Fruit fly (Drosophila melanogaster): ENCODE measurements around the gene Pcp.

The Pcp gene

DNA sequence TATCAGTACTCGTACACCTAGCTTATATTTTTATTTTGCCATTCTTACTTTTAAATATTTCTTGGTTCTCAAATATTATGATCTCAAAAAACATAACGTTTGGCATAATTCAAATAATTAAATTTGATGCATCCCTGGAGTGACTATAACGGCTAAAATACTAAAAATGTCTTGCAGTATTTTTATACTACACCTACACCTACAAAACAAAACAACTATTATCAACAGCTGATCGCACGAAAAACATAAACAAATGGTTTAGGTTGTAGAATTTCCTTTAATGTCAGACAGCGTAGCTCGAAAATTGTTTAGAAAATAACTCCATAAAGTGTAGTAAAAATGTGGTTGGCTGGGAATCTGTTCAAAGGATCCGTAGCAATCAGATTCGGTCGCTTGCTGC, 8.3 kb upstream of the Pcp start, which contains the start of gene CG43322:
Gene CG43322, plus strand, starts transcription at position 240 of the 400 bp plus-strand sequence.
- TF ChIP-seq CG7928 (GFP tag; optimal IDR thresholded peaks at IDR 0.05): peak; percentile 88
- TF ChIP-seq BEAF-32 (GFP tag; optimal IDR thresholded peaks at IDR 0.05): peak; percentile 1
- TF ChIP-seq CG2202 (tag; optimal IDR thresholded peaks at IDR 0.05): no peak
- TF ChIP-seq cato (GFP tag; optimal IDR thresholded peaks at IDR 0.05; ENCODE audit: borderline replicate concordance): no peak
- TF ChIP-seq sima (GFP tag; optimal IDR thresholded peaks at IDR 0.05): no peak
- no peak for TF ChIP-seq CG15073 (GFP tag; optimal IDR thresholded peaks at IDR 0.05)
- TF ChIP-seq Adf1 (GFP tag; IDR thresholded peaks at IDR 0.05): no peak
- TF ChIP-seq Hsf (GFP tag; optimal IDR thresholded peaks at IDR 0.05): no peak
- TF ChIP-seq Doc3 (GFP tag; IDR thresholded peaks at IDR 0.05; ENCODE audit: partially characterized antibody): 0 out of 3 replicates have a peak, but pooled peaks have one; percentile 17
- TF ChIP-seq Dp (GFP tag; optimal IDR thresholded peaks at IDR 0.05): peak; percentile 35
- peak; percentile 2 for TF ChIP-seq CG2116 (GFP tag; optimal IDR thresholded peaks at IDR 0.05)
- peak; percentile 2 to 85 for TF ChIP-seq crp (GFP tag; optimal IDR thresholded peaks at IDR 0.05)
- TF ChIP-seq CG13287 (GFP tag; IDR thresholded peaks at IDR 0.05; ENCODE audit: partially characterized antibody): peak; percentile 13; the same call in 1 of the 2 replicates
- TF ChIP-seq CG14710 (tag; optimal IDR thresholded peaks at IDR 0.05): peak; percentile 6
- peak; percentile 38 for TF ChIP-seq CG8924 (tag; optimal IDR thresholded peaks at IDR 0.05)
- no peak for TF ChIP-seq Opbp (GFP tag; IDR thresholded peaks at IDR 0.05; ENCODE audit: partially characterized antibody)
- peak; percentile 32 for TF ChIP-seq gfzf (GFP tag; optimal IDR thresholded peaks at IDR 0.05)
- TF ChIP-seq Myb (GFP tag; optimal IDR thresholded peaks at IDR 0.05): peak; percentile 92
- TF ChIP-seq CG15601 (tag; optimal IDR thresholded peaks at IDR 0.05): no peak
- peak; percentile 18 for TF ChIP-seq trem (tag; optimal IDR thresholded peaks at IDR 0.05)
- peak; percentile 56 for TF ChIP-seq cg (GFP tag; optimal IDR thresholded peaks at IDR 0.05)
- 0 out of 3 replicates have a peak, but pooled peaks have one; percentile 17 for TF ChIP-seq CG34224 (GFP tag; IDR thresholded peaks at IDR 0.05; ENCODE audit: partially characterized antibody)
- TF ChIP-seq stwl (tag; optimal IDR thresholded peaks at IDR 0.05): peak; percentile 45
- peak; percentile 56; the same call in 1 of the 2 replicates for TF ChIP-seq MBD-R2 (GFP tag; IDR thresholded peaks at IDR 0.05)
- TF ChIP-seq Dll (GFP tag; IDR thresholded peaks at IDR 0.05; ENCODE audit: partially characterized antibody): peak; percentile 34; the same call in 1 of the 4 replicates
- TF ChIP-seq CG4617 (GFP tag; optimal IDR thresholded peaks at IDR 0.05; ENCODE audit: borderline replicate concordance): no peak
- peak; percentile 37 for TF ChIP-seq pzg (GFP tag; optimal IDR thresholded peaks at IDR 0.05)
- peak; percentile 6 for TF ChIP-seq MESR4 (GFP tag; optimal IDR thresholded peaks at IDR 0.05)
- TF ChIP-seq E2f2 (GFP tag; IDR thresholded peaks at IDR 0.05): peak; percentile 47; the same call in 1 of the 2 replicates

DNA sequence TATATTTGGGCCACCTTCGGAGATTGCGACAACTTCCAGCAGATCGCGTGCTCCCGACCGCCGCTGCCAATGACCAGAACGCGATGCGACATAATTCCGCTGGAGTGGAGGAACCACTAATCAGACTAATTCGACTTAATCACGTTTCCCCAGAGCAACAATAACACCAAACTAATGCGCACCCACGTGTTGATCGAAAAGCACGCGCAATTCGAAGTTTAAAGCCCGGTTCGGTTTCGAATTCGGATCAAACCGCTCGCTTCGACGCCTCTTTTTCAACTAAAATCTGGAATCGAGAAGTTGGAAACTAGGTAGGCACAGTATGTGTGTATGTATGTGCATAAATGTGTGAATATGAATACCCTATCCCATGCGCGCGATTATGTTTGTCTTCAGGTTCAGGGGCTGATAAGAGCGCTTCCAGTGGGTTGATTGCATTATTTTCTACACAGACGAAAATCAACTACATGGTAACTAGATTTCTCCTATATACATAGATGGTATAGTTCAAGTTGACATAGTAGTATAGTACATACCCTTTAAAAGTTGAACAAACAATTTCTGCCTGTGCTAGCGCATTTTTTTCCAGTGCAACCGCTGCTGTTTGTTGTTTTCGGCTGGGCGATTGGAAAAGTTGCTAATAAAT, 2.3 kb downstream of the Pcp start, which contains the start of gene Gart:
Gene Gart, minus strand, starts transcription at position 285 of the 646 bp plus-strand sequence.
- TF ChIP-seq knrl (GFP tag; IDR thresholded peaks at IDR 0.05; ENCODE audit: partially characterized antibody) (no peak), cad (GFP tag; optimal IDR thresholded peaks at IDR 0.05) (no peak), CG6654 (GFP tag; optimal IDR thresholded peaks at IDR 0.05) (no peak), TFAM (GFP tag; optimal IDR thresholded peaks at IDR 0.05) (no peak), otp (GFP tag; IDR thresholded peaks at IDR 0.05) (peak; percentile 70; the same call in 2 of the 3 replicates), CG8089 (GFP tag; optimal IDR thresholded peaks at IDR 0.05) (peak; percentile 59), fu2 (GFP tag; optimal IDR thresholded peaks at IDR 0.05) (peak; percentile 61), CG5245 (GFP tag; optimal IDR thresholded peaks at IDR 0.05) (peak; percentile 58), phol (tag; optimal IDR thresholded peaks at IDR 0.05) (peak; percentile 1), Mes4 (GFP tag; optimal IDR thresholded peaks at IDR 0.05) (peak; percentile 50), Sin3A (optimal IDR thresholded peaks at IDR 0.05) (no peak), CG3838 (GFP tag; optimal IDR thresholded peaks at IDR 0.05) (no peak), ATbp (GFP tag; optimal IDR thresholded peaks at IDR 0.05) (peak; percentile 73), Atf-2 (GFP tag; optimal IDR thresholded peaks at IDR 0.05) (peak; percentile 7), crp (GFP tag; optimal IDR thresholded peaks at IDR 0.05) (peak in 1 of 2 experiments; percentile 44), CG17361 (GFP tag; IDR thresholded peaks at IDR 0.05) (0 out of 3 replicates have a peak, but pooled peaks have one; percentile 27), mld (GFP tag; IDR thresholded peaks at IDR 0.05; ENCODE audit: partially characterized antibody) (no peak), insv (GFP tag; optimal IDR thresholded peaks at IDR 0.05) (peak in 1 of 2 experiments; percentile 1), CG8281 (tag; optimal IDR thresholded peaks at IDR 0.05) (no peak), nmo (GFP tag; optimal IDR thresholded peaks at IDR 0.05) (peak; percentile 50)
